Worm (Caenorhabditis elegans) whole organism, early embryonic: Measurements from ENCODE around the gene lite-1.

Experiments
- B0310.2 ChIP-seq: sonication (generic microtip); optimal IDR thresholded peaks from 2 replicates; lab custom pipeline; 2016; ENCODE audit warnings: mild to moderate bottlenecking, missing genetic modification characterization, missing compliant biosample characterization
- F13C5.2 ChIP-seq: sonication (generic microtip); optimal IDR thresholded peaks from 2 replicates; lab custom pipeline; 2017; ENCODE audit warnings: mild to moderate bottlenecking, missing genetic modification characterization, inconsistent platforms, missing compliant biosample characterization
- aly-1 ChIP-seq: sonication (generic microtip); optimal IDR thresholded peaks from 2 replicates; lab custom pipeline; 2016; ENCODE audit warnings: missing genetic modification characterization, missing compliant biosample characterization
- ama-1 ChIP-seq: fragments of 150-350 bp; optimal IDR thresholded peaks from 2 replicates; lab custom pipeline; 2014
- ceh-13 ChIP-seq: fragments of 200-800 bp; sonication (Bioruptor generic); optimal IDR thresholded peaks from 2 replicates; lab custom pipeline; 2018; ENCODE audit warnings: mild to moderate bottlenecking, missing genetic modification characterization, missing compliant biosample characterization
- ceh-36 ChIP-seq: sonication (generic microtip); optimal IDR thresholded peaks from 2 replicates; lab custom pipeline; 2016; ENCODE audit warnings: missing genetic modification characterization, inconsistent platforms, missing compliant biosample characterization
- ets-7 ChIP-seq: sonication (generic microtip); optimal IDR thresholded peaks from 2 replicates; lab custom pipeline; 2016; ENCODE audit warnings: missing genotype, missing genetic modification characterization, missing compliant biosample characterization
- flt-1 ChIP-seq: fragments of 200-800 bp; sonication (Bioruptor generic); IDR thresholded peaks from 2 replicates; pipeline ENCODE4 v1.3.6; 2022; ENCODE audit warnings: missing genetic modification characterization, missing compliant biosample characterization
- hmbx-1 ChIP-seq: sonication (generic microtip); optimal IDR thresholded peaks from 2 replicates; lab custom pipeline; 2016; ENCODE audit warnings: mild to moderate bottlenecking, missing genetic modification characterization, missing compliant biosample characterization
- hmg-4 ChIP-seq: fragments of 200-800 bp; sonication (Bioruptor generic); optimal IDR thresholded peaks from 2 replicates; lab custom pipeline; 2018; ENCODE audit warnings: mild to moderate bottlenecking, missing genetic modification characterization, missing compliant biosample characterization
- hnd-1 ChIP-seq: sonication (generic microtip); optimal IDR thresholded peaks from 2 replicates; lab custom pipeline; 2016; ENCODE audit warnings: missing genetic modification characterization, missing compliant biosample characterization
- pes-1 ChIP-seq: fragments of 200-800 bp; sonication (Bioruptor generic); IDR thresholded peaks from 2 replicates; pipeline ENCODE4 v1.3.6; 2022; ENCODE audit warnings: missing genetic modification reagents, missing genetic modification characterization, missing compliant biosample characterization
- scrt-1 ChIP-seq: fragments of 200-800 bp; sonication (Bioruptor generic); IDR thresholded peaks from 2 replicates; pipeline ENCODE4 v1.3.6; 2022; ENCODE audit warnings: missing genetic modification characterization, missing compliant biosample characterization
- sea-1 ChIP-seq: fragments of 200-800 bp; sonication (Bioruptor generic); conservative IDR thresholded peaks from 2 replicates; pipeline ENCODE4 v1.3.6; 2022; ENCODE audit warnings: missing genetic modification characterization, missing compliant biosample characterization
- tbx-11 ChIP-seq: fragments of 200-800 bp; sonication (Bioruptor generic); IDR thresholded peaks from 2 replicates; pipeline ENCODE4 v1.3.6; 2022; ENCODE audit warnings: missing genetic modification characterization, missing compliant biosample characterization
- tbx-37 ChIP-seq: fragments of 200-800 bp; sonication (Bioruptor generic); conservative IDR thresholded peaks from 2 replicates; pipeline ENCODE4 v1.3.6; 2022; ENCODE audit warnings: missing genetic modification reagents, missing genetic modification characterization, missing compliant biosample characterization
- tra-4 ChIP-seq: sonication (generic microtip); optimal IDR thresholded peaks from 2 replicates; lab custom pipeline; 2017; ENCODE audit warnings: missing genetic modification characterization, missing compliant biosample characterization

lite-1 gene

ce11 chrX:6247013-6247412, 16.4 kb upstream of the lite-1 start:
- TF ChIP-seq scrt-1 (GFP tag; lab: Robert Waterston, UW) (no peak), B0310.2 (tag; lab: Kevin White, UChicago) (no peak), hmg-4 (GFP tag; lab: Kevin White, UChicago) (no peak), ama-1 (lab: Kevin White, UChicago) (no peak), F13C5.2 (no peak), tbx-37 (GFP tag; lab: Robert Waterston, UW) (no peak), flt-1 (GFP tag; lab: Robert Waterston, UW) (no peak), sea-1 (GFP tag; lab: Robert Waterston, UW) (no peak), aly-1 (tag; lab: Kevin White, UChicago) (no peak), ceh-36 (tag; lab: Kevin White, UChicago) (no peak), pes-1 (GFP tag; lab: Robert Waterston, UW) (no peak)

ce11 chrX:6245499-6245898, 14.9 kb upstream of the lite-1 start:
- no peak for TF ChIP-seq ets-7 (tag; lab: Kevin White, UChicago)
- no peak for TF ChIP-seq ceh-36 (tag; lab: Kevin White, UChicago)
- no peak for TF ChIP-seq sea-1 (GFP tag; lab: Robert Waterston, UW)
- TF ChIP-seq hnd-1 (tag; lab: Kevin White, UChicago) = no peak
- TF ChIP-seq tbx-11 (GFP tag; lab: Robert Waterston, UW) = no peak
- no peak for TF ChIP-seq B0310.2 (tag; lab: Kevin White, UChicago)
- TF ChIP-seq flt-1 (GFP tag; lab: Robert Waterston, UW) = no peak
- TF ChIP-seq F13C5.2 = no peak

ce11 chrX:6240640-6241033, 10.1 kb upstream of the lite-1 start, which contains the start of gene got-2.2:
Gene got-2.2, plus strand, starts transcription at chrX:6240983.
- TF ChIP-seq ceh-13 (GFP tag; lab: Kevin White, UChicago) (no peak), tbx-11 (GFP tag; lab: Robert Waterston, UW) (no peak), flt-1 (GFP tag; lab: Robert Waterston, UW) (no peak), ama-1 (lab: Kevin White, UChicago) (no peak), tbx-37 (GFP tag; lab: Robert Waterston, UW) (no peak), scrt-1 (GFP tag; lab: Robert Waterston, UW) (no peak), ets-7 (tag; lab: Kevin White, UChicago) (no peak), hnd-1 (tag; lab: Kevin White, UChicago) (no peak), hmbx-1 (tag; lab: Kevin White, UChicago) (no peak), ceh-36 (tag; lab: Kevin White, UChicago) (no peak), sea-1 (GFP tag; lab: Robert Waterston, UW) (no peak), pes-1 (GFP tag; lab: Robert Waterston, UW) (no peak), F13C5.2 (no peak), B0310.2 (tag; lab: Kevin White, UChicago) (no peak), aly-1 (tag; lab: Kevin White, UChicago) (no peak), tra-4 (tag; lab: Kevin White, UChicago) (no peak)

ce11 chrX:6239927-6240639, 9.5 kb upstream of the lite-1 start:
- TF ChIP-seq tbx-11 (GFP tag; lab: Robert Waterston, UW) (no peak), hmg-4 (GFP tag; lab: Kevin White, UChicago) (peak; percentile 20)

ce11 chrX:6238973-6239372, 8.4 kb upstream of the lite-1 start, which contains the start of gene rml-3:
Gene rml-3, minus strand, starts transcription at chrX:6239065.
- no peak for TF ChIP-seq B0310.2 (tag; lab: Kevin White, UChicago)
- no peak for TF ChIP-seq ets-7 (tag; lab: Kevin White, UChicago)
- TF ChIP-seq F13C5.2 = no peak
- no peak for TF ChIP-seq hmbx-1 (tag; lab: Kevin White, UChicago)
- no peak for TF ChIP-seq scrt-1 (GFP tag; lab: Robert Waterston, UW)
- no peak for TF ChIP-seq ceh-13 (GFP tag; lab: Kevin White, UChicago)
- no peak for TF ChIP-seq sea-1 (GFP tag; lab: Robert Waterston, UW)
- no peak for TF ChIP-seq ceh-36 (tag; lab: Kevin White, UChicago)
- no peak for TF ChIP-seq pes-1 (GFP tag; lab: Robert Waterston, UW)
- no peak for TF ChIP-seq flt-1 (GFP tag; lab: Robert Waterston, UW)
- no peak for TF ChIP-seq tra-4 (tag; lab: Kevin White, UChicago)

- no peak for TF ChIP-seq sea-1 (GFP tag; lab: Robert Waterston, UW)
- no peak for TF ChIP-seq tra-4 (tag; lab: Kevin White, UChicago)
- no peak for TF ChIP-seq aly-1 (tag; lab: Kevin White, UChicago)
- TF ChIP-seq tbx-11 (GFP tag; lab: Robert Waterston, UW) = no peak
- no peak for TF ChIP-seq hmbx-1 (tag; lab: Kevin White, UChicago)
Observed at ce11 chrX:6235443-6235842, 4.9 kb upstream of the lite-1 start, which contains the start of gene hsp-43. Gene hsp-43, minus strand, starts transcription at chrX:6235543.

- TF ChIP-seq ceh-36 (tag; lab: Kevin White, UChicago) (no peak), ama-1 (lab: Kevin White, UChicago) (no peak), tbx-11 (GFP tag; lab: Robert Waterston, UW) (no peak), tbx-37 (GFP tag; lab: Robert Waterston, UW) (no peak), hmg-4 (GFP tag; lab: Kevin White, UChicago) (no peak), B0310.2 (tag; lab: Kevin White, UChicago) (no peak), sea-1 (GFP tag; lab: Robert Waterston, UW) (no peak), ets-7 (tag; lab: Kevin White, UChicago) (no peak), F13C5.2 (no peak), pes-1 (GFP tag; lab: Robert Waterston, UW) (no peak), hnd-1 (tag; lab: Kevin White, UChicago) (no peak)
Observed at ce11 chrX:6232998-6233626, 2.5 kb upstream of the lite-1 start, which contains the start of gene C14F11.4. Gene C14F11.4, minus strand, starts transcription at chrX:6233048.
